Worm (Caenorhabditis elegans): Measurements from ENCODE around the gene R02F2.6.

DNA sequence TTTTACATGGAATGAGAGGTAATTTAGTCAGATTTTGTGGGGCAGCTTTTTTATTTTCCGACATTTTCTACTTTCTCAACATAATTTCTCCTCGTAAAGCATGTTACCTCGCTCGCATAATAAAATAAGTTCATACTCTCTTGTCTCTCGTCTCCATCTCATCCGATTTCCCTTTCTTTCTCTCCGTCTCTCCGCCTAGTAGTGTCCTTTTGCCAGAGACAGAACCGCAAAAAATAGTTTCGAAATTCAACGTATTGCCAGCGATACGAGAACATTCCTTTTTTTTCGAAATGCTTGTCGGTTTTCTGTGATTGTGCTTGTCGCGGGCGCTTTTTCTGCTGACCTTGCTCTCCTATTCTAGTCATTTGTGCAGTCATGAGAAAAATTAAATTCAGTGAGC is 25.4 kb upstream of the R02F2.6 start:
- TF ChIP-seq nhr-77 (tag; optimal IDR thresholded peaks at IDR 0.05): peak; percentile 49
- TF ChIP-seq unc-130 (tag; optimal IDR thresholded peaks at IDR 0.05): peak; percentile 12
- no peak for TF ChIP-seq unc-86 (tag; optimal IDR thresholded peaks at IDR 0.05)
- no peak for TF ChIP-seq nhr-11 (tag; optimal IDR thresholded peaks at IDR 0.05)
- peak; percentile 39 to 50 (median 40) for TF ChIP-seq dpl-1 (GFP tag; optimal IDR thresholded peaks at IDR 0.05)
- no peak for TF ChIP-seq ztf-11 (tag; optimal IDR thresholded peaks at IDR 0.05)
- TF ChIP-seq hlh-17 (GFP tag; optimal IDR thresholded peaks at IDR 0.05; ENCODE audit: borderline replicate concordance): no peak
- TF ChIP-seq fkh-8 (tag; optimal IDR thresholded peaks at IDR 0.05): peak; percentile 48
- TF ChIP-seq mep-1 (tag; optimal IDR thresholded peaks at IDR 0.05): peak; percentile 86
- no peak for TF ChIP-seq nhr-28 (tag; optimal IDR thresholded peaks at IDR 0.05)
- TF ChIP-seq blmp-1 (tag; optimal IDR thresholded peaks at IDR 0.05): peak; percentile 83
- TF ChIP-seq elt-2 (tag; optimal IDR thresholded peaks at IDR 0.05): no peak
- no peak for TF ChIP-seq pqm-1 (tag; optimal IDR thresholded peaks at IDR 0.05)

Data from whole organism, L1 larva.